Fruit fly (Drosophila melanogaster) whole organism, embryonic: ENCODE measurements around the gene CG9044.

Source experiments
- Aef1 ChIP-seq: fragments of 200-800 bp; sonication (Bioruptor generic); IDR thresholded peaks from 3 replicates; pipeline ENCODE4 v1.3.6; 2022; ENCODE audit warnings: missing biosample characterization, missing genetic modification characterization
- B-H2 ChIP-seq: fragments of 200-800 bp; sonication (Bioruptor generic); optimal IDR thresholded peaks from 2 replicates; lab custom pipeline; 2018; ENCODE audit warnings: missing biosample characterization, mild to moderate bottlenecking, missing genetic modification characterization
- BEAF-32 ChIP-seq: fragments of 200-800 bp; sonication (Bioruptor generic); optimal IDR thresholded peaks from 3 replicates; lab custom pipeline; 2017; ENCODE audit warnings: missing biosample characterization, missing genetic modification characterization, mild to moderate bottlenecking, moderate library complexity, missing genetic modification reagents
- Blimp-1 ChIP-seq: fragments of 200-800 bp; sonication (Bioruptor generic); optimal IDR thresholded peaks from 3 replicates; lab custom pipeline; 2018; ENCODE audit warnings: missing biosample characterization, missing genetic modification characterization, mild to moderate bottlenecking, moderate library complexity, missing genetic modification reagents
- CG10147 ChIP-seq: fragments of 200-800 bp; sonication (Bioruptor generic); optimal IDR thresholded peaks from 2 replicates; lab custom pipeline; 2019; ENCODE audit warnings: missing biosample characterization, mild to moderate bottlenecking, missing genetic modification characterization, moderate library complexity
- CG10267 ChIP-seq: fragments of 200-800 bp; sonication (Bioruptor generic); optimal IDR thresholded peaks from 2 replicates; lab custom pipeline; 2018; ENCODE audit warnings: missing biosample characterization, mild to moderate bottlenecking, missing genetic modification characterization, moderate library complexity
- CG10543 ChIP-seq: fragments of 200-800 bp; sonication (Bioruptor generic); optimal IDR thresholded peaks from 3 replicates; lab custom pipeline; 2017; ENCODE audit warnings: missing biosample characterization, mild to moderate bottlenecking, missing genetic modification characterization, moderate library complexity
- CG11093 ChIP-seq: fragments of 200-800 bp; sonication (Bioruptor generic); IDR thresholded peaks from 3 replicates; pipeline ENCODE4 v1.3.6; 2022; ENCODE audit warnings: missing biosample characterization, missing genetic modification characterization
- CG11560 ChIP-seq: fragments of 200-800 bp; sonication (Bioruptor generic); IDR thresholded peaks from 3 replicates; pipeline ENCODE4 v1.3.6; 2022; ENCODE audit warnings: missing biosample characterization, missing genetic modification characterization
- CG14965 ChIP-seq: fragments of 200-800 bp; sonication (Bioruptor generic); optimal IDR thresholded peaks from 2 replicates; lab custom pipeline; 2016; ENCODE audit warnings: missing biosample characterization, missing genetic modification characterization, borderline replicate concordance
- CG15479 ChIP-seq: fragments of 200-800 bp; sonication (Bioruptor generic); optimal IDR thresholded peaks from 3 replicates; lab custom pipeline; 2019; ENCODE audit warnings: missing biosample characterization, mild to moderate bottlenecking, missing genetic modification characterization, moderate library complexity
- CG18011 ChIP-seq: fragments of 200-800 bp; sonication (Bioruptor generic); optimal IDR thresholded peaks from 2 replicates; lab custom pipeline; 2017; ENCODE audit warnings: missing biosample characterization, missing genetic modification characterization, mild to moderate bottlenecking, moderate library complexity, missing genotype
- CG18262 ChIP-seq: fragments of 200-800 bp; optimal IDR thresholded peaks from 3 replicates; lab custom pipeline; 2019; ENCODE audit warnings: missing biosample characterization, mild to moderate bottlenecking, missing genetic modification characterization, moderate library complexity
- CG2199 ChIP-seq: fragments of 200-800 bp; sonication (Bioruptor generic); IDR thresholded peaks from 3 replicates; pipeline ENCODE4 v1.3.6; 2022; ENCODE audit warnings: missing biosample characterization, missing genetic modification characterization
- CG2202 ChIP-seq: fragments of 200-800 bp; sonication (Bioruptor generic); optimal IDR thresholded peaks from 2 replicates; lab custom pipeline; 2018; ENCODE audit warnings: missing biosample characterization, mild to moderate bottlenecking, missing genetic modification characterization
- CG2712 ChIP-seq: fragments of 200-800 bp; optimal IDR thresholded peaks from 3 replicates; lab custom pipeline; 2019; ENCODE audit warnings: missing biosample characterization, mild to moderate bottlenecking, missing genetic modification characterization, moderate library complexity
- CG33213 ChIP-seq: fragments of 200-800 bp; sonication (Bioruptor generic); optimal IDR thresholded peaks from 3 replicates; lab custom pipeline; 2016; ENCODE audit warnings: missing biosample characterization, missing genetic modification characterization
- CG34422 ChIP-seq: fragments of 200-800 bp; sonication (Bioruptor generic); IDR thresholded peaks from 3 replicates; pipeline ENCODE4 v1.3.6; 2022; ENCODE audit warnings: missing biosample characterization, missing genetic modification characterization
- CG3995 ChIP-seq: fragments of 200-800 bp; sonication (Bioruptor generic); optimal IDR thresholded peaks from 3 replicates; lab custom pipeline; 2016; ENCODE audit warnings: missing biosample characterization, missing genetic modification characterization
- CG4328 ChIP-seq: fragments of 200-800 bp; sonication (Bioruptor generic); optimal IDR thresholded peaks from 3 replicates; lab custom pipeline; 2017; ENCODE audit warnings: missing biosample characterization, missing genetic modification reagents, missing genetic modification characterization
- CG4617 ChIP-seq: fragments of 200-800 bp; sonication (Bioruptor generic); optimal IDR thresholded peaks from 3 replicates; lab custom pipeline; 2016; ENCODE audit warnings: missing biosample characterization, missing genetic modification characterization, borderline replicate concordance
- CG8944 ChIP-seq: fragments of 200-800 bp; sonication (Bioruptor generic); optimal IDR thresholded peaks from 3 replicates; lab custom pipeline; 2016; ENCODE audit warnings: missing biosample characterization, missing genetic modification characterization
- CHES-1-like ChIP-seq: fragments of 200-800 bp; sonication (Bioruptor generic); optimal IDR thresholded peaks from 2 replicates; lab custom pipeline; 2016; ENCODE audit warnings: missing biosample characterization, missing genetic modification characterization
- D ChIP-seq, 2 experiments: fragments of 200-800 bp in 1 of 2; fragments of >200 bp in 1 of 2; sonication (Bioruptor generic) in 1 of 2; optimal IDR thresholded peaks; 2 replicates in 1 of 2; 3 replicates in 1 of 2; lab custom pipeline; 2017; ENCODE audit warnings: mild to moderate bottlenecking in 1 of 2, missing biosample characterization in 1 of 2, missing genetic modification characterization in 1 of 2, missing genetic modification reagents in 1 of 2
- D19B ChIP-seq: fragments of 200-800 bp; sonication (Bioruptor generic); optimal IDR thresholded peaks from 2 replicates; lab custom pipeline; 2017; ENCODE audit warnings: missing biosample characterization, mild to moderate bottlenecking, missing genetic modification characterization
- Dip3 ChIP-seq: fragments of 200-800 bp; sonication (Bioruptor generic); optimal IDR thresholded peaks from 3 replicates; lab custom pipeline; 2016; ENCODE audit warnings: missing biosample characterization, missing genetic modification characterization
- Eip74EF ChIP-seq, 2 experiments: fragments of 200-800 bp in 1 of 2; fragments of >200 bp in 1 of 2; sonication (Bioruptor generic) in 1 of 2; optimal IDR thresholded peaks; 2 replicates each; lab custom pipeline; 2017 to 2019; ENCODE audit warnings: missing biosample characterization in 2 of 2, missing genetic modification characterization in 2 of 2, mild to moderate bottlenecking in 1 of 2, moderate library complexity in 1 of 2
- Fer2 ChIP-seq: fragments of 200-800 bp; sonication (Bioruptor generic); optimal IDR thresholded peaks from 2 replicates; lab custom pipeline; 2018; ENCODE audit warnings: missing biosample characterization, mild to moderate bottlenecking, missing genetic modification characterization, moderate library complexity
- Pdp1 ChIP-seq, 2 experiments: fragments of 200-800 bp; sonication (Bioruptor generic); optimal IDR thresholded peaks; 3 replicates each; lab custom pipeline; 2016; ENCODE audit warnings: missing biosample characterization in 2 of 2, missing genetic modification characterization in 2 of 2, mild to moderate bottlenecking in 1 of 2, moderate library complexity in 1 of 2
- Side ChIP-seq: fragments of 200-800 bp; sonication (Bioruptor generic); optimal IDR thresholded peaks from 2 replicates; lab custom pipeline; 2016; ENCODE audit warnings: missing biosample characterization, missing genetic modification characterization
- cas ChIP-seq: fragments of 200-800 bp; sonication (Bioruptor generic); IDR thresholded peaks from 2 replicates; pipeline ENCODE4 v1.3.6; 2022; ENCODE audit warnings: missing biosample characterization, missing genetic modification characterization
- cwo ChIP-seq: fragments of 200-800 bp; sonication (Bioruptor generic); optimal IDR thresholded peaks from 3 replicates; lab custom pipeline; 2017; ENCODE audit warnings: missing biosample characterization, missing genetic modification characterization, mild to moderate bottlenecking, moderate library complexity, missing genetic modification reagents
- dmrt99B ChIP-seq: fragments of 200-800 bp; sonication (Bioruptor generic); optimal IDR thresholded peaks from 2 replicates; lab custom pipeline; 2018; ENCODE audit warnings: missing biosample characterization, mild to moderate bottlenecking, missing genetic modification characterization, moderate library complexity
- fu2 ChIP-seq: fragments of 200-800 bp; sonication (Bioruptor generic); optimal IDR thresholded peaks from 2 replicates; lab custom pipeline; 2016; ENCODE audit warnings: missing biosample characterization, missing genetic modification characterization
- gce ChIP-seq: fragments of 200-800 bp; sonication (Bioruptor generic); IDR thresholded peaks from 3 replicates; pipeline ENCODE4 v1.3.6; 2022; ENCODE audit warnings: missing biosample characterization, missing genetic modification characterization
- gro ChIP-seq: fragments of 200-800 bp; sonication (Bioruptor generic); optimal IDR thresholded peaks from 2 replicates; lab custom pipeline; 2016; ENCODE audit warnings: missing biosample characterization, missing genetic modification characterization
- hb ChIP-seq: fragments of 200-800 bp; sonication (Bioruptor generic); IDR thresholded peaks from 3 replicates; pipeline ENCODE4 v1.3.6; 2022; ENCODE audit warnings: missing biosample characterization, missing genetic modification characterization; ENCODE audit not compliant: partially characterized antibody
- p53 ChIP-seq: fragments of 200-800 bp; sonication (Bioruptor generic); optimal IDR thresholded peaks from 2 replicates; lab custom pipeline; 2016; ENCODE audit warnings: missing biosample characterization, missing genetic modification characterization
- rib ChIP-seq: fragments of 200-800 bp; sonication (Bioruptor generic); IDR thresholded peaks from 2 replicates; pipeline ENCODE4 v1.3.6; 2022; ENCODE audit warnings: missing biosample characterization, missing genetic modification characterization
- salm ChIP-seq: fragments of 200-800 bp; sonication (Bioruptor generic); optimal IDR thresholded peaks from 2 replicates; lab custom pipeline; 2018; ENCODE audit warnings: missing biosample characterization, mild to moderate bottlenecking, missing genetic modification characterization
- sug ChIP-seq: fragments of 200-800 bp; optimal IDR thresholded peaks from 2 replicates; lab custom pipeline; 2019; ENCODE audit warnings: missing biosample characterization, mild to moderate bottlenecking, missing genetic modification characterization, moderate library complexity
- tin ChIP-seq: fragments of 200-800 bp; sonication (Bioruptor generic); optimal IDR thresholded peaks from 3 replicates; lab custom pipeline; 2016; ENCODE audit warnings: missing biosample characterization, missing genetic modification characterization
- twi ChIP-seq: fragments of 200-800 bp; optimal IDR thresholded peaks from 2 replicates; lab custom pipeline; 2019; ENCODE audit warnings: missing biosample characterization, mild to moderate bottlenecking, missing genetic modification characterization, moderate library complexity
- yki ChIP-seq: fragments of >200 bp; optimal IDR thresholded peaks from 3 replicates; lab custom pipeline; 2018
- zen2 ChIP-seq: fragments of 200-800 bp; sonication (Bioruptor generic); IDR thresholded peaks from 3 replicates; pipeline ENCODE4 v1.3.6; 2022; ENCODE audit warnings: missing biosample characterization, missing genetic modification characterization; ENCODE audit not compliant: partially characterized antibody
- zfh1 ChIP-seq: fragments of 200-800 bp; sonication (Bioruptor generic); IDR thresholded peaks from 3 replicates; pipeline ENCODE4 v1.3.6; 2022; ENCODE audit warnings: missing biosample characterization, missing genetic modification characterization

Gene CG9044

DNA sequence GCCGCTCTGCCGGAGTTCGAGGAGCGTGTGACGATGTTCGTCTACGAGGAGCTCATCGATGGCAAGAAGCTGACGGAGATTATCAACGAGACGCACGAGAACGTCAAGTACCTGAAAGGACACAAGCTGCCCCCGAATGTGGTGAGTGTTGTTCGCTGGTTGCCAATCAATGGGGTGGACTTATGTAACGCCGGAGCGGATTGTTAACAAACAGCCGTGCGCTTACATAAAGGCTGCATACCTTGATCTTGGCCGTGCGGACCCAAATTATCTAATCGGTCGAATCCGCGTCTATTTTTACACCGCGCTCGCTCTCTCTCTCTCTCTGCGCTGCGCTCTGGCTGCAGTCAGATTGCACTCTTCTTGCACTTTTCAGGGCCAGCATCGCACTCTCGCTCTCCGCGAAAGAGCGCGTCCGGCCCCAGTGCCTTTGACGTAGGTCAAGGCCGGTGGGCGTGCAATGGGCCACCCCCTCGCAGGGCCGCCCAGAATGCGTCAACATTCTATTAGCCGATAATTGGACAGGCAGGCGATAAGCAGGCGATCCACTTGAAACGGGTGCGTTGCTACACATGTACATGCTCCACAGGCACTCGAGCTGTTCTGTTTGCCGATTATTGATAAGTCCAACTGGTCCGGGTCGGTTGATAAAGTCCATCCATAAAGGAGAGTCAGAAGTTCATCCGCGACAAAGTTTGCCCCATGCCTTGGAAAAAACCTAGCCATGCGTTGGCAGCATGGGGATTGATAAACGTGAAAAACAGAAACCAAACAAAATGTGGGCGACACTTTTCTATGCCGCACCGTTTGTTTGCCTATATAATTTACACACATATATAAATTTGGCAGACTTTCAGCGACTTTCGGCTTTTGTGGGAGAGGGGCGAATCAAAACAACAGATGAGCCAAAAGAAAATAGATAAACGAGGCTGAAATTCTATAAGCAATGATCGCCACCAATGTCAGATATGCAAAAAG lies 4.7 kb upstream of the CG9044 start (continued):
- TF ChIP-seq zen2 (GFP tag; lab: Robert Waterston, UW), result peak; percentile 53; the same call in 2 of the 3 replicates
- peak; percentile 38 for TF ChIP-seq CG10543 (GFP tag; lab: Kevin White, UChicago)
- TF ChIP-seq dmrt99B (tag; lab: Kevin White, UChicago), result no peak
- TF ChIP-seq CG4617, result no peak
- TF ChIP-seq Aef1 (GFP tag; lab: Robert Waterston, UW), result no peak
- TF ChIP-seq zfh1 (GFP tag; lab: Robert Waterston, UW), result 0 out of 3 replicates have a peak, but pooled peaks have one; percentile 34
- TF ChIP-seq CG3995 (GFP tag; lab: Kevin White, UChicago), result no peak
- no peak for TF ChIP-seq p53 (GFP tag; lab: Kevin White, UChicago)
- no peak for TF ChIP-seq fu2
- peak; percentile 67 for TF ChIP-seq yki
- no peak for TF ChIP-seq CHES-1-like (GFP tag; lab: Kevin White, UChicago)
- no peak for TF ChIP-seq CG4328 (GFP tag; lab: Kevin White, UChicago)
- peak; percentile 35; the same call in 1 of the 2 replicates for TF ChIP-seq rib (GFP tag; lab: Robert Waterston, UW)
- peak; percentile 67 for TF ChIP-seq gro (GFP tag; lab: Kevin White, UChicago)
- peak; percentile 97 for TF ChIP-seq sug (tag; lab: Kevin White, UChicago)
- peak; percentile 35; the same call in 1 of the 3 replicates for TF ChIP-seq CG34422 (GFP tag; lab: Robert Waterston, UW)
- no peak for TF ChIP-seq Blimp-1
- TF ChIP-seq Fer2 (tag; lab: Kevin White, UChicago), result no peak
- TF ChIP-seq D19B (GFP tag; lab: Kevin White, UChicago), result no peak
- TF ChIP-seq gce (GFP tag; lab: Robert Waterston, UW), result no peak
- TF ChIP-seq CG14965, result no peak
- no peak for TF ChIP-seq hb (GFP tag; lab: Robert Waterston, UW)
- peak; percentile 95 for TF ChIP-seq cwo
- TF ChIP-seq CG10147, result no peak
- no peak for TF ChIP-seq cas (GFP tag; lab: Robert Waterston, UW)
- no peak for TF ChIP-seq CG33213
- TF ChIP-seq CG18011 (GFP tag; lab: Kevin White, UChicago), result no peak
- no peak for TF ChIP-seq Eip74EF (GFP tag; optimal IDR thresholded peaks at IDR 0.05; lab: Kevin White, UChicago)
- TF ChIP-seq CG15479 (GFP tag; lab: Kevin White, UChicago), result peak; percentile 14
- peak; percentile 55 for TF ChIP-seq twi (tag; lab: Kevin White, UChicago)
- no peak for TF ChIP-seq tin (GFP tag; lab: Kevin White, UChicago)
- no peak for TF ChIP-seq CG18262 (tag; lab: Kevin White, UChicago)
- TF ChIP-seq D (optimal IDR thresholded peaks at IDR 0.05; lab: Kevin White, UChicago), result no peak
- no peak for TF ChIP-seq D (GFP tag; optimal IDR thresholded peaks at IDR 0.05; lab: Kevin White, UChicago)
- no peak for TF ChIP-seq CG2712

DNA sequence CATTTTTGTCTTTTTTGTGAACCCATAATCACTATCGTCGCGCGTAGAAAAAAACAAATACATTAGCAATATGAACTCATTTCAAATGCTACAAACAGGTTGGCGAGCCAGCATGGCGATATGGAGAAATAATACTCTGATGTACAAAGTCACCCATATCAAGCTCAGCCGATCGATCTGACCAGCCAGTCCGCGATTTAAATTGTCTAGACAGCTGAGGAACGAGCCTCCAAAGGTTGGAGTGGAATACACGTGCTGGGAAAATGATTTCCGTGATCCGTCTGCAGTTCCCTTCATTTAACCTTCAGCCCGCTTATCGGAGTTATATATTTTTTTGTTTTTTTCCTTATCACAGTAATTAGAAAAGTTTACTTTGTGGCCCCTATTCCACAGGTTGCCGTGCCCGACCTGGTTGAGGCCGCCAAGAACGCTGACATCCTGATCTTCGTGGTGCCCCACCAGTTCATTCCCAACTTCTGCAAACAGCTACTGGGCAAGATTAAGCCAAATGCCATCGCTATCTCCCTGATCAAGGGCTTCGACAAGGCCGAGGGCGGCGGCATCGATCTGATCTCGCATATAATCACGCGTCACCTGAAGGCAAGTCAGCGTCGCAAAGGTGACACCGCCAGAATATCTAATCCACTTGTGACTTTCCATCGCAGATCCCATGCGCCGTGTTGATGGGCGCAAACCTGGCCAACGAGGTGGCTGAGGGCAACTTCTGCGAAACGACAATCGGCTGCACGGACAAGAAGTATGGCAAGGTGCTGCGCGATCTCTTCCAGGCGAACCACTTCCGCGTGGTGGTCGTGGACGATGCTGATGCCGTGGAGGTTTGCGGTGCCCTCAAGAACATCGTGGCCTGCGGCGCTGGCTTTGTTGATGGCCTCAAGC lies 3.4 kb upstream of the CG9044 start:
- 0 out of 3 replicates have a peak, but pooled peaks have one; percentile 60 for TF ChIP-seq CG11560 (tag; lab: Robert Waterston, UW)
- peak; percentile 57 for TF ChIP-seq B-H2
- no peak for TF ChIP-seq Side
- TF ChIP-seq Dip3 (GFP tag; lab: Kevin White, UChicago), result no peak
- TF ChIP-seq CG2202 (tag; lab: Kevin White, UChicago), result no peak
- TF ChIP-seq salm (tag; lab: Kevin White, UChicago), result no peak
- TF ChIP-seq CG2199 (GFP tag; lab: Robert Waterston, UW), result 0 out of 3 replicates have a peak, but pooled peaks have one; percentile 34
- TF ChIP-seq Pdp1 (GFP tag; optimal IDR thresholded peaks at IDR 0.05; lab: Kevin White, UChicago), result peak in 1 of 2 experiments; percentile 8
- no peak for TF ChIP-seq CG11093
- no peak for TF ChIP-seq BEAF-32
- no peak for TF ChIP-seq CG10267
- TF ChIP-seq CG8944 (GFP tag; lab: Kevin White, UChicago), result no peak
